Fruit fly (Drosophila melanogaster) Kc167 (cell line): ENCODE results near the gene Cpr66Cb.

Experiments used
- Myc ChIP-seq: fragments of >200 bp; optimal IDR thresholded peaks from 2 replicates; lab custom pipeline; 2017; ENCODE audit warnings: missing external identifiers
- Sin3A ChIP-seq: fragments of >200 bp; optimal IDR thresholded peaks from 2 replicates; lab custom pipeline; 2018; ENCODE audit warnings: missing external identifiers
- h ChIP-seq: fragments of >200 bp; optimal IDR thresholded peaks from 3 replicates; lab custom pipeline; 2018; ENCODE audit warnings: missing external identifiers
- insv ChIP-seq: fragments of >200 bp; optimal IDR thresholded peaks from 3 replicates; lab custom pipeline; 2018; ENCODE audit warnings: missing external identifiers
- psq ChIP-seq: fragments of >200 bp; optimal IDR thresholded peaks from 2 replicates; lab custom pipeline; 2017; ENCODE audit warnings: missing external identifiers
- ttk ChIP-seq: sonication (Bioruptor generic); optimal IDR thresholded peaks from 2 replicates; lab custom pipeline; 2017; ENCODE audit warnings: missing external identifiers

DNA sequence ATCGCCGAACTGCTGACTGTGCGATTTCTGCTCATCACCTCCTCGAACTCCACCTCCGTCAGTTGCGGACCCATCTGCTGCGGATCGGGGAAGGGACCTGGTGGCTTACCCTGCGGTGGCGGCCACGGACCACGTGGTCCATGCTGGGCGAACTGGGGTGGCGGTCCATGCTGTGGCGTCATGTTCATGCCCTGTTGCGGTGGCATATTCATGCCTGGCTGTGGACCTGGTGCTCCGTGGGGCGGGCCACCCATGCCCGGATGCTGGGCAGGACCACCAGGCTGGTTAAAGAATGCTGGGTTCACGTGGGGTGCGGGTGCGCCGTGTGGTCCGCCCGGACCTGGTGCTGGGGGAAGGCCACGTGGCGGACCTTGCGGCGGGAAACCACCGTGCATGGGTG is 24.2 kb upstream of the Cpr66Cb start:
- no peak for TF ChIP-seq psq
- TF ChIP-seq ttk (lab: Kevin White, UChicago): no peak
- TF ChIP-seq h (lab: Kevin White, UChicago): no peak
- TF ChIP-seq Myc (lab: Kevin White, UChicago): no peak
- TF ChIP-seq Sin3A: no peak
- no peak for TF ChIP-seq insv (lab: Kevin White, UChicago)
